Fruit fly (Drosophila melanogaster): ENCODE results near the gene CG34355.

Gene CG34355

dm6 chr3R:23782456-23783402 is 20.9 kb upstream of the CG34355 start (continued):
- TF ChIP-seq ind (GFP tag; optimal IDR thresholded peaks at IDR 0.05) (peak; percentile 80), Drgx (GFP tag; IDR thresholded peaks at IDR 0.05) (peak; percentile 88), stwl (tag; optimal IDR thresholded peaks at IDR 0.05) (peak; percentile 57), cad (GFP tag; optimal IDR thresholded peaks at IDR 0.05) (peak; percentile 11), CG3065 (GFP tag; optimal IDR thresholded peaks at IDR 0.05) (peak; percentile 51), fd102C (GFP tag; optimal IDR thresholded peaks at IDR 0.05) (peak; percentile 88), crp (GFP tag; optimal IDR thresholded peaks at IDR 0.05) (peak in 1 of 2 experiments; percentile 51), ab (GFP tag; optimal IDR thresholded peaks at IDR 0.05) (peak; percentile 83), CG12071 (GFP tag; optimal IDR thresholded peaks at IDR 0.05) (peak; percentile 87), CG11085 (GFP tag; IDR thresholded peaks at IDR 0.05) (no peak), CG9817 (tag; optimal IDR thresholded peaks at IDR 0.05) (peak; percentile 32), CG7987 (GFP tag; optimal IDR thresholded peaks at IDR 0.05) (peak; percentile 88), ash1 (GFP tag; optimal IDR thresholded peaks at IDR 0.05) (peak; percentile 92), CG31441 (GFP tag; IDR thresholded peaks at IDR 0.05) (peak; percentile 94), CG14710 (tag; optimal IDR thresholded peaks at IDR 0.05) (peak; percentile 96), Dll (GFP tag; IDR thresholded peaks at IDR 0.05; ENCODE audit: partially characterized antibody) (no peak), ro (GFP tag; IDR thresholded peaks at IDR 0.05) (peak; percentile 47; the same call in 1 of the 2 replicates), Jarid2 (GFP tag; optimal IDR thresholded peaks at IDR 0.05) (peak; percentile 54), CG17829 (tag; optimal IDR thresholded peaks at IDR 0.05) (peak; percentile 95), Deaf1 (tag; optimal IDR thresholded peaks at IDR 0.05) (peak; percentile 56), Taf1 (GFP tag; IDR thresholded peaks at IDR 0.05) (no peak), Lim3 (GFP tag; IDR thresholded peaks at IDR 0.05) (no peak), CG1233 (GFP tag; optimal IDR thresholded peaks at IDR 0.05) (peak; percentile 85), HLHmδ (GFP tag; optimal IDR thresholded peaks at IDR 0.05) (peak; percentile 95), PHDP (tag; optimal IDR thresholded peaks at IDR 0.05) (peak; percentile 82), cas (GFP tag; IDR thresholded peaks at IDR 0.05) (no peak), Atf-2 (GFP tag; optimal IDR thresholded peaks at IDR 0.05) (peak; percentile 82), btn (GFP tag; optimal IDR thresholded peaks at IDR 0.05) (peak; percentile 63), ATbp (GFP tag; optimal IDR thresholded peaks at IDR 0.05) (peak; percentile 89), Nf-YB (GFP tag; optimal IDR thresholded peaks at IDR 0.05) (peak; percentile 64), sob (GFP tag; IDR thresholded peaks at IDR 0.05) (peak; percentile 21), CG6689 (GFP tag; IDR thresholded peaks at IDR 0.05) (peak; percentile 89), Hsf (GFP tag; optimal IDR thresholded peaks at IDR 0.05) (peak; percentile 90), h (optimal IDR thresholded peaks at IDR 0.05) (no peak), CG11695 (GFP tag; IDR thresholded peaks at IDR 0.05) (peak; percentile 74), CG14667 (GFP tag; IDR thresholded peaks at IDR 0.05) (peak; percentile 80), CG5953 (GFP tag; IDR thresholded peaks at IDR 0.05) (peak; percentile 71), CG9876 (GFP tag; optimal IDR thresholded peaks at IDR 0.05) (no peak), CG6254 (GFP tag; optimal IDR thresholded peaks at IDR 0.05) (peak; percentile 94), CG43689 (GFP tag; IDR thresholded peaks at IDR 0.05) (peak; percentile 65), rib (GFP tag; IDR thresholded peaks at IDR 0.05) (peak; percentile 83), dmrt99B (tag; optimal IDR thresholded peaks at IDR 0.05) (peak; percentile 92), Bdp1 (GFP tag; optimal IDR thresholded peaks at IDR 0.05) (peak; percentile 72), D (optimal IDR thresholded peaks at IDR 0.05) (peak; percentile 51), D (GFP tag; optimal IDR thresholded peaks at IDR 0.05) (peak; percentile 96), tio (GFP tag; optimal IDR thresholded peaks at IDR 0.05) (peak; percentile 85), Doc2 (GFP tag; IDR thresholded peaks at IDR 0.05) (no peak), pho (GFP tag; optimal IDR thresholded peaks at IDR 0.05) (peak; percentile 9), ERR (GFP tag; optimal IDR thresholded peaks at IDR 0.05) (no peak)

Data from whole organism, embryonic.